Worm (Caenorhabditis elegans) whole organism, L3 larva: ENCODE measurements around the gene mbf-1.

Source experiments
- nhr-12 ChIP-seq: fragments of 150-350 bp; optimal IDR thresholded peaks from 2 replicates; lab custom pipeline; 2014; ENCODE audit warnings: missing biosample characterization, missing genetic modification characterization
- nhr-77 ChIP-seq: fragments of 150-350 bp; optimal IDR thresholded peaks from 2 replicates; lab custom pipeline; 2014; ENCODE audit warnings: missing biosample characterization, missing genetic modification characterization
- ztf-4 ChIP-seq: fragments of 150-350 bp; optimal IDR thresholded peaks from 2 replicates; lab custom pipeline; 2014; ENCODE audit warnings: missing biosample characterization, missing genetic modification characterization

- TF ChIP-seq nhr-77 (tag; lab: Kevin White, UChicago) = no peak
- TF ChIP-seq nhr-12 (tag; lab: Kevin White, UChicago) = no peak
- no peak for TF ChIP-seq ztf-4
Observed at ce11 chrIV:11475080-11475479, 5.1 kb downstream of the mbf-1 start.
